Worm (Caenorhabditis elegans) whole organism, late embryonic: ENCODE data around the gene elo-7.

Experiments used
- C08G9.2 ChIP-seq: sonication (generic microtip); optimal IDR thresholded peaks from 2 replicates; lab custom pipeline; 2016; ENCODE audit warnings: mild to moderate bottlenecking, missing genetic modification characterization, moderate library complexity, missing compliant biosample characterization
- K02D7.2 ChIP-seq: sonication (generic microtip); optimal IDR thresholded peaks from 2 replicates; lab custom pipeline; 2017; ENCODE audit warnings: mild to moderate bottlenecking, missing genetic modification characterization, missing compliant biosample characterization
- K09A11.1 ChIP-seq: sonication (generic microtip); optimal IDR thresholded peaks from 2 replicates; lab custom pipeline; 2017; ENCODE audit warnings: antibody characterized with exemption, mild to moderate bottlenecking, missing genetic modification characterization, missing compliant biosample characterization; ENCODE audit not compliant: insufficient read depth
- T23F11.4 ChIP-seq: fragments of 200-800 bp; sonication (Bioruptor generic); optimal IDR thresholded peaks from 2 replicates; lab custom pipeline; 2018; ENCODE audit warnings: mild to moderate bottlenecking, missing genetic modification characterization, missing compliant biosample characterization
- ahr-1 ChIP-seq: sonication (generic microtip); optimal IDR thresholded peaks from 2 replicates; lab custom pipeline; 2016; ENCODE audit warnings: missing genetic modification characterization, missing compliant biosample characterization
- ceh-19 ChIP-seq: fragments of 200-800 bp; sonication (Bioruptor generic); optimal IDR thresholded peaks from 2 replicates; lab custom pipeline; 2018; ENCODE audit warnings: mild to moderate bottlenecking, missing genetic modification characterization, missing compliant biosample characterization
- ceh-2 ChIP-seq: sonication (generic microtip); optimal IDR thresholded peaks from 2 replicates; lab custom pipeline; 2016; ENCODE audit warnings: missing genotype, missing genetic modification characterization, missing compliant biosample characterization
- ceh-22 ChIP-seq: sonication (generic microtip); optimal IDR thresholded peaks from 2 replicates; lab custom pipeline; 2017; ENCODE audit warnings: missing biosample characterization, missing genetic modification characterization
- ceh-24 ChIP-seq: sonication (generic microtip); optimal IDR thresholded peaks from 2 replicates; lab custom pipeline; 2016; ENCODE audit warnings: mild to moderate bottlenecking, missing genetic modification characterization, missing compliant biosample characterization
- ceh-31 ChIP-seq: sonication (generic microtip); optimal IDR thresholded peaks from 2 replicates; lab custom pipeline; 2016; ENCODE audit warnings: missing genetic modification characterization, missing compliant biosample characterization
- ceh-45 ChIP-seq: fragments of 200-800 bp; sonication (Bioruptor generic); IDR thresholded peaks from 2 replicates; pipeline ENCODE4 v1.3.6; 2022; ENCODE audit warnings: missing genetic modification reagents, missing genetic modification characterization, missing compliant biosample characterization
- ceh-48 ChIP-seq: sonication (generic microtip); optimal IDR thresholded peaks from 2 replicates; lab custom pipeline; 2016; ENCODE audit warnings: missing genetic modification characterization, inconsistent platforms, missing compliant biosample characterization
- ceh-9 ChIP-seq: sonication (generic microtip); optimal IDR thresholded peaks from 2 replicates; lab custom pipeline; 2016; ENCODE audit warnings: mild to moderate bottlenecking, missing genetic modification characterization, inconsistent platforms, missing compliant biosample characterization
- dve-1 ChIP-seq: sonication (generic microtip); optimal IDR thresholded peaks from 2 replicates; lab custom pipeline; 2017; ENCODE audit warnings: antibody characterized with exemption, mild to moderate bottlenecking, missing genetic modification characterization, missing compliant biosample characterization
- elt-2 ChIP-seq: sonication (generic microtip); optimal IDR thresholded peaks from 2 replicates; lab custom pipeline; 2016; ENCODE audit warnings: missing genetic modification reagents, missing genetic modification characterization, missing compliant biosample characterization
- hlh-15 ChIP-seq: sonication (generic microtip); optimal IDR thresholded peaks from 2 replicates; lab custom pipeline; 2016; ENCODE audit warnings: missing genetic modification characterization, missing compliant biosample characterization
- hlh-30 ChIP-seq: sonication (generic microtip); optimal IDR thresholded peaks from 2 replicates; lab custom pipeline; 2017; ENCODE audit warnings: antibody characterized with exemption, missing genetic modification characterization, missing compliant biosample characterization; ENCODE audit not compliant: insufficient read depth
- hlh-8 ChIP-seq: sonication (generic microtip); optimal IDR thresholded peaks from 2 replicates; lab custom pipeline; 2016; ENCODE audit warnings: missing genotype, missing genetic modification characterization, missing compliant biosample characterization
- madf-2 ChIP-seq: sonication (generic microtip); optimal IDR thresholded peaks from 2 replicates; lab custom pipeline; 2017; ENCODE audit warnings: missing genetic modification characterization, missing compliant biosample characterization
- mec-3 ChIP-seq: sonication (generic microtip); optimal IDR thresholded peaks from 2 replicates; lab custom pipeline; 2016; ENCODE audit warnings: borderline replicate concordance, missing genetic modification characterization, missing compliant biosample characterization
- nfya-1 ChIP-seq: sonication (generic microtip); optimal IDR thresholded peaks from 2 replicates; lab custom pipeline; 2017; ENCODE audit warnings: missing genetic modification characterization, mild to moderate bottlenecking, missing compliant biosample characterization, antibody characterized with exemption, moderate library complexity
- pag-3 ChIP-seq: sonication (generic microtip); optimal IDR thresholded peaks from 2 replicates; lab custom pipeline; 2016; ENCODE audit warnings: missing compliant biosample characterization, missing genetic modification characterization, borderline replicate concordance
- pax-1 ChIP-seq: fragments of 150-350 bp; optimal IDR thresholded peaks from 2 replicates; lab custom pipeline; 2014; ENCODE audit warnings: missing biosample characterization, missing genetic modification characterization
- ref-2 ChIP-seq: sonication (generic microtip); optimal IDR thresholded peaks from 2 replicates; lab custom pipeline; 2016; ENCODE audit warnings: missing genetic modification characterization, missing compliant biosample characterization
- rnt-1 ChIP-seq: sonication (generic microtip); optimal IDR thresholded peaks from 2 replicates; lab custom pipeline; 2016; ENCODE audit warnings: missing genetic modification characterization, missing compliant biosample characterization
- sox-2 ChIP-seq: fragments of 200-800 bp; sonication (Bioruptor generic); IDR thresholded peaks from 2 replicates; pipeline ENCODE4 v1.3.6; 2022; ENCODE audit warnings: missing genetic modification reagents, missing genetic modification characterization, missing compliant biosample characterization
- unc-42 ChIP-seq: sonication (generic microtip); optimal IDR thresholded peaks from 2 replicates; lab custom pipeline; 2016; ENCODE audit warnings: missing genotype, missing genetic modification characterization, missing compliant biosample characterization
- unc-86 ChIP-seq: sonication (generic microtip); optimal IDR thresholded peaks from 2 replicates; lab custom pipeline; 2016; ENCODE audit warnings: missing genetic modification characterization, missing compliant biosample characterization

Gene elo-7

ce11 chrIV:9520629-9521028 is 9.1 kb upstream of the elo-7 start:
- TF ChIP-seq ref-2 = no peak
- peak; percentile 52 for TF ChIP-seq elt-2

- TF ChIP-seq ceh-19 (GFP tag; lab: Kevin White, UChicago) (no peak), ceh-24 (no peak), ceh-31 (tag; lab: Kevin White, UChicago) (peak; percentile 52), ahr-1 (tag; lab: Kevin White, UChicago) (no peak)
Observed at ce11 chrIV:9523139-9523538, 6.6 kb upstream of the elo-7 start.

DNA sequence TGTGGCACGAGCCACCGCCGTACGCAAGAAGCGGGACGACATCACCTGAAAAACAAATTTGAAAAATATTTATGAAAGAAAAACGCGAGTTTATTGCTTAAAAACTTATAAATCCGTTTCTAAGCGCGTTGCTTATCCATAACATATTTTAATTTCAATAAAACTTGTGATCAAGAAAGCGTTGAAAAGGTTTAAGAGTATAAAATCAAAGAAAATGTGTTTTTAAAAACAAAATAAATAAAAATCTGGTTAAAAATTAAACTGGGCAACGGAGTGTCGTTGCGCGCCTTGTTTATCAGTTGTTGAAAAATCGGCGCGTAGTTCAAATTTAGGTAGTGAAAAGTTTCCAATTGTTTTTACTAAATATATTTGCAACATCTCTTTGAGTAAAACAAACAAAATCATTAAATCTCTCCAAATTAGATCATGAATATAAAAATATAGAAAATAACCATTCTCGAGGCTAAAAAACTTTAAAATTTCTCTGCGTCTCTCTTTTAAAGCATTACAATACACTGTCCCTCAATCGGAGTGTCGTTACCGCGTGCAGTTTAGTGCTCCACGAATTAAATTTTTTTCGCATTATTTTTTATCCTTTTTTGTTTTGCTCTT is 4.8 kb upstream of the elo-7 start, which contains the start of gene ndua-5:
Gene ndua-5, minus strand, starts transcription at position 51 of the 612 bp plus-strand sequence.
- TF ChIP-seq mec-3 (tag; lab: Kevin White, UChicago) (no peak), unc-42 (tag; lab: Kevin White, UChicago) (peak; percentile 60), C08G9.2 (tag; lab: Kevin White, UChicago) (no peak)

DNA sequence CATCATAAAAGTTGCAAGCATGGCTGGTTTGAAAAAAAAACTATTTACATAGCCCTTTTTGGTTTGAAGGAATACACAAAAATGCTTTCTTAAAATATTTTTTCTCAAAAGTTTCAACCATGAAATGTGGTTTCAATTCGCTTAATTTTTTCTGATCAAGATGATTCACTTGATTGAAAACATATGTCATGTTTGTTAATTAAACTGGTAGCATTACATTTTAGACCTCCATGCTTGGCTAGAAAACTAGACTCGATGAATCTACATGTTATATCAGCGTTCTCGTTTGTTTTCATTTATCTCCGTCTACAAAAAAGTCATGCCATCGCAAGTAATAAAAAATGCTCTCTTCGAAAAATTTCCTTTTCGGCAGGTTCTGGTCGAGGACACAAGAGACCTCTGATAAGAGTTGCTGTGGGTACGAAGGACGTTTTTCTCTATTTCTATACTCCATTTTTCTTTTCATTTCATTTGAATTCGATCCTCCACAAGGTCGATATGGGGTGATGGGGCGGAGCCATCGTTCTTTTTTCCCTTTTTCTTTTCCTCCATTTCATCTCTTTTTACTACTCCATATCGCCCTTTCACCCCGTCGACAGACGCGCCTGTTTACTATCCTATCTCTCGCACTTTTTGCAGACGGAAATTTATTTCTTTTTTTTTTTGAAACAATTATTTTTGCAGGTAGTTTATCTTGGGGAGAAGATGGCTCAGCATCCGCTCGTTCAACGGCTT is 3.9 kb upstream of the elo-7 start, which contains the start of gene elo-1:
Gene elo-1, plus strand, starts transcription at position 685 of the 735 bp plus-strand sequence.
- TF ChIP-seq ceh-45 (GFP tag; lab: Robert Waterston, UW) (no peak), T23F11.4 (GFP tag; lab: Kevin White, UChicago) (no peak), pag-3 (tag; lab: Kevin White, UChicago) (no peak), ceh-22 (tag; lab: Kevin White, UChicago) (no peak), pax-1 (no peak), hlh-8 (tag; lab: Kevin White, UChicago) (no peak), K09A11.1 (tag; lab: Kevin White, UChicago) (no peak), unc-86 (no peak), nfya-1 (no peak), sox-2 (no peak), ahr-1 (tag; lab: Kevin White, UChicago) (no peak), ceh-48 (tag; lab: Kevin White, UChicago) (no peak), rnt-1 (tag; lab: Kevin White, UChicago) (no peak), mec-3 (tag; lab: Kevin White, UChicago) (no peak)
- TF ChIP-seq, all 69 proteins: peak for 0

DNA sequence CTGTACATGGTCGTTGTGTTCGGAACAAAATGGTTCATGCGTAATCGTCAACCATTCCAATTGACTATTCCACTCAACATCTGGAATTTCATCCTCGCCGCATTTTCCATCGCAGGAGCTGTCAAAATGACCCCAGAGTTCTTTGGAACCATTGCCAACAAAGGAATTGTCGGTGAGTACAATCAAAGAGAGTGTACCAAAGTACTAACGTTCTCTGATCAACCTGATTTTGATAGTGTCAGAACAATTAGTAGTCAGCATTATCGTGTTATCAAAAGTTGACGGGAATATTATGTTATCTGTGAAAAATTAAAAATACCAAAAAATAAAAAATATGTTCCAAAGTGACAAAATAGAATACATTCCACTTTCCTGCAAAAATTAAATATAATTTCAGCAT is 2.7 kb upstream of the elo-7 start:
- TF ChIP-seq K02D7.2 (no peak), hlh-15 (no peak)

ce11 chrIV:9530768-9531167 is 1.0 kb downstream of the elo-7 start:
- TF ChIP-seq dve-1 (no peak), rnt-1 (tag; lab: Kevin White, UChicago) (no peak), pax-1 (no peak), ceh-2 (no peak), ceh-9 (tag; lab: Kevin White, UChicago) (no peak)

DNA sequence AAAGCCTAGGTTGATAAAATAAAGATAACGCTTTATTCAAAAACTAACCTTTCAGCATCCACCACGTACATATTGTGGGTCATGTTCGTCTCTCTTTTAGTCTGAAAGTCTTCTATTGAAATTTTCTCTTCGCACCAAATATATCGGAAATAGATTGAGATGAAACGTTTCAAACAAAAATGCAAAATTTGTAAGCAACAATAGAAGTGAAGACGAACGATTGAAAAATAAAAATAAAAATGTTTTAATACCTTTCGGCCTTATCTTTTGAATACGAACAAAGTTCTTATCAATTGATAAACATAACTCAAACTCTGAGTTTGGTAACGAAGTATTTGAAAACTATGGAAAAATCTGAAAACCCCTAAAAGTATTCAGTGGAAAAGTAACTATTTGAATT is 3.3 kb downstream of the elo-7 start, which contains the start of gene F56H11.2:
Gene F56H11.2, minus strand, starts transcription at position 101 of the 400 bp plus-strand sequence.
- TF ChIP-seq nfya-1 (no peak), pax-1 (no peak), madf-2 (tag; lab: Kevin White, UChicago) (no peak), ceh-19 (GFP tag; lab: Kevin White, UChicago) (no peak), hlh-30 (tag; lab: Kevin White, UChicago) (no peak)
